Worm (Caenorhabditis elegans) whole organism, L2 larva: ENCODE data around the gene F14H12.17.

Experiments
- R02D3.7 ChIP-seq: fragments of 150-350 bp; optimal IDR thresholded peaks from 2 replicates; lab custom pipeline; 2014; ENCODE audit warnings: missing biosample characterization, missing genetic modification characterization
- ceh-16 ChIP-seq: fragments of 150-350 bp; optimal IDR thresholded peaks from 2 replicates; lab custom pipeline; 2014; ENCODE audit warnings: missing biosample characterization, missing genetic modification characterization
- egl-27 ChIP-seq: sonication (generic microtip); optimal IDR thresholded peaks from 3 replicates; lab custom pipeline; 2017; ENCODE audit warnings: missing biosample characterization, missing genetic modification reagents, missing genetic modification characterization
- gmeb-1 ChIP-seq: fragments of 150-350 bp; optimal IDR thresholded peaks from 2 replicates; lab custom pipeline; 2014; ENCODE audit warnings: missing biosample characterization, missing genetic modification characterization
- lin-11 ChIP-seq: fragments of 150-350 bp; sonication (generic microtip); optimal IDR thresholded peaks from 2 replicates; lab custom pipeline; 2014; ENCODE audit warnings: missing biosample characterization, missing genetic modification characterization, inconsistent platforms, mixed read lengths
- mab-5 ChIP-seq: fragments of 150-350 bp; optimal IDR thresholded peaks from 2 replicates; lab custom pipeline; 2014; ENCODE audit warnings: missing biosample characterization, missing genetic modification characterization
- mdl-1 ChIP-seq, 2 experiments: fragments of 150-350 bp in 1 of 2; sonication (generic microtip) in 1 of 2; optimal IDR thresholded peaks; 2 replicates each; lab custom pipeline; 2017; ENCODE audit warnings: missing biosample characterization in 2 of 2, missing genetic modification characterization in 2 of 2
- nhr-11 ChIP-seq: fragments of 150-350 bp; optimal IDR thresholded peaks from 2 replicates; lab custom pipeline; 2014; ENCODE audit warnings: missing biosample characterization, missing genetic modification characterization
- nhr-129 ChIP-seq: fragments of 150-350 bp; optimal IDR thresholded peaks from 2 replicates; lab custom pipeline; 2014; ENCODE audit warnings: missing biosample characterization, missing genetic modification characterization
- nhr-21 ChIP-seq: fragments of 150-350 bp; optimal IDR thresholded peaks from 2 replicates; lab custom pipeline; 2014; ENCODE audit warnings: missing biosample characterization, missing genetic modification characterization
- nhr-237 ChIP-seq: fragments of 150-350 bp; optimal IDR thresholded peaks from 2 replicates; lab custom pipeline; 2014; ENCODE audit warnings: missing biosample characterization, missing genetic modification characterization
- unc-39 ChIP-seq: fragments of 150-350 bp; optimal IDR thresholded peaks from 2 replicates; lab custom pipeline; 2014; ENCODE audit warnings: missing biosample characterization, missing genetic modification characterization
- ztf-4 ChIP-seq: fragments of 150-350 bp; optimal IDR thresholded peaks from 2 replicates; lab custom pipeline; 2014; ENCODE audit warnings: missing biosample characterization, missing genetic modification characterization

ce11 chrX:4377689-4378088 is 14.6 kb upstream of the F14H12.17 start, which contains the start of gene R160.12:
- TF ChIP-seq gmeb-1 (tag; lab: Kevin White, UChicago) (no peak), ztf-4 (tag; lab: Kevin White, UChicago) (no peak), egl-27 (tag; lab: Kevin White, UChicago) (no peak), mdl-1 (tag; optimal IDR thresholded peaks at IDR 0.05; lab: Kevin White, UChicago) (no peak), mab-5 (tag; lab: Kevin White, UChicago) (no peak), ceh-16 (tag; lab: Kevin White, UChicago) (no peak), nhr-11 (tag; lab: Kevin White, UChicago) (no peak), unc-39 (no peak), nhr-21 (no peak), R02D3.7 (tag; lab: Kevin White, UChicago) (no peak), lin-11 (tag; lab: Kevin White, UChicago) (no peak), nhr-237 (tag; lab: Kevin White, UChicago) (no peak), nhr-129 (tag; lab: Kevin White, UChicago) (no peak)
